Fruit fly (Drosophila melanogaster): ENCODE data around the gene CG13984.

DNA sequence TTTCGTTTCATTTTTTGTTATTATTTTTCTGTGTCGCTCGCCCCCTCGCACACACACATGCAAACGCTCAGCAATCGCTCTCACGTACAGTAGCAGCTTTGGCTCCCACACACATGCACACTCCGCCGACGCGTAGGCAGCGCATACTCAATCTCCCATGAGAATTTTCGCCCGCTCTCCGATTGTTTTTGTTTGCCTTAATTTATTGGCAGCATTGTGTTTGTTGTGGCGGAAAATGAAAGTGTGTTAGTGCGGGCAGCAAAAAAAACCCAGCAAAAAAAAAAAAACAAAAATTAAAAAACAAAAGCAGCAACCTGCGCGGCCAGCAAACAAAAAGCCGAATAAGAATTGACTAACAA, 15.7 kb downstream of the CG13984 start:
- no peak for TF ChIP-seq psq (optimal IDR thresholded peaks at IDR 0.05)
- no peak for TF ChIP-seq pan (optimal IDR thresholded peaks at IDR 0.05)
- peak; percentile 44 for TF ChIP-seq Dll (optimal IDR thresholded peaks at IDR 0.05)
- no peak for TF ChIP-seq EcR (GFP tag; optimal IDR thresholded peaks at IDR 0.05)

Data from whole organism.